Worm (Caenorhabditis elegans) whole organism, L4/young adult: ENCODE results near the gene C15B12.2.

Experiments
- W03F9.2 ChIP-seq: fragments of 150-350 bp; optimal IDR thresholded peaks from 2 replicates; lab custom pipeline; 2014; ENCODE audit warnings: missing biosample characterization, missing genetic modification characterization
- dao-5 ChIP-seq: sonication (generic microtip); optimal IDR thresholded peaks from 2 replicates; lab custom pipeline; 2016; ENCODE audit warnings: missing genotype, missing genetic modification characterization, moderate library complexity, missing compliant biosample characterization
- him-1 ChIP-seq: sonication (generic microtip); optimal IDR thresholded peaks from 2 replicates; lab custom pipeline; 2016; ENCODE audit warnings: missing genotype, missing genetic modification reagents, missing genetic modification characterization, missing compliant biosample characterization

DNA sequence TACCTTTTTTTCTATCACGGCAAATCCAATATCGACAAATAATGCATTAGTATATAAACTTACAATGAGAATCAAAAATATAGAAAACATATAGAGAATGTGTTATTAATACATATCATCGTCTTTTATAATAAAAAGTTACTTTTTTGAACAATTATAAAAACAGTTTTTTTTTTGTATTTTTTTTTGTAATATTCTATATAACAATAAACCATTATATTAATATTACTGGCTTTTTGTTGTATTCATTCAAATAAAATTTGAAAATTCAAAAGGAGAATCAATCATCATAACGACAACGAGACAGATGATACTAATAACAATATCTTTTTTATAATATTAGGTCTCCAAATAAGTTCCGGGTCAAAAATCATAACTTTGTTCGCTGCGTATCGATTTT, 25.7 kb upstream of the C15B12.2 start, which contains the start of gene K10C2.8:
- TF ChIP-seq W03F9.2 (no peak), dao-5 (tag; lab: Kevin White, UChicago) (no peak), him-1 (tag; lab: Kevin White, UChicago) (no peak)
